Fruit fly (Drosophila melanogaster): ENCODE data around the gene CG10749.

CG10749 gene

dm6 chr3L:13007946-13008462 lies 35.7 kb downstream of the CG10749 start (continued):
- no peak for TF ChIP-seq peb (GFP tag; IDR thresholded peaks at IDR 0.05)
- TF ChIP-seq CG12155 (GFP tag; optimal IDR thresholded peaks at IDR 0.05), result no peak
- no peak for TF ChIP-seq CG32767 (GFP tag; IDR thresholded peaks at IDR 0.05)
- no peak for TF ChIP-seq klu (GFP tag; IDR thresholded peaks at IDR 0.05)
- no peak for TF ChIP-seq lilli (GFP tag; optimal IDR thresholded peaks at IDR 0.05)
- TF ChIP-seq CG7745 (tag; optimal IDR thresholded peaks at IDR 0.05), result no peak
- no peak for TF ChIP-seq rib (GFP tag; IDR thresholded peaks at IDR 0.05)
- no peak for TF ChIP-seq dmrt11E (tag; optimal IDR thresholded peaks at IDR 0.05)
- peak; percentile 71 for TF ChIP-seq unc-4 (GFP tag; IDR thresholded peaks at IDR 0.05; ENCODE audit: partially characterized antibody)
- TF ChIP-seq HLHmδ (GFP tag; optimal IDR thresholded peaks at IDR 0.05), result no peak
- TF ChIP-seq bbx (GFP tag; IDR thresholded peaks at IDR 0.05; ENCODE audit: partially characterized antibody), result peak; percentile 80
- no peak for TF ChIP-seq Dip3 (GFP tag; optimal IDR thresholded peaks at IDR 0.05)
- peak; percentile 13 for TF ChIP-seq Sry-δ (GFP tag; optimal IDR thresholded peaks at IDR 0.05)
- no peak for TF ChIP-seq Aef1 (GFP tag; IDR thresholded peaks at IDR 0.05)
- TF ChIP-seq CG12071 (GFP tag; optimal IDR thresholded peaks at IDR 0.05), result no peak
- no peak for TF ChIP-seq CG15479 (GFP tag; optimal IDR thresholded peaks at IDR 0.05)
- no peak for TF ChIP-seq CG14014 (GFP tag; IDR thresholded peaks at IDR 0.05)
- TF ChIP-seq Sin3A (optimal IDR thresholded peaks at IDR 0.05), result no peak
- TF ChIP-seq Hr3 (GFP tag; optimal IDR thresholded peaks at IDR 0.05), result no peak
- no peak for TF ChIP-seq B-H1 (GFP tag; IDR thresholded peaks at IDR 0.05)
- no peak for TF ChIP-seq CG6175 (GFP tag; IDR thresholded peaks at IDR 0.05)
- TF ChIP-seq insv (GFP tag; optimal IDR thresholded peaks at IDR 0.05), result no peak
- no peak for TF ChIP-seq CG15514 (GFP tag; optimal IDR thresholded peaks at IDR 0.05)
- TF ChIP-seq kay (GFP tag; optimal IDR thresholded peaks at IDR 0.05), result no peak
- TF ChIP-seq az2 (GFP tag; optimal IDR thresholded peaks at IDR 0.05), result no peak
- no peak for TF ChIP-seq Max (GFP tag; optimal IDR thresholded peaks at IDR 0.05)
- TF ChIP-seq bab2 (GFP tag; optimal IDR thresholded peaks at IDR 0.05), result no peak
- TF ChIP-seq usp (GFP tag; optimal IDR thresholded peaks at IDR 0.05), result no peak
- TF ChIP-seq Opbp (GFP tag; IDR thresholded peaks at IDR 0.05; ENCODE audit: partially characterized antibody), result peak; percentile 20; the same call in 2 of the 3 replicates
- TF ChIP-seq Dbx (GFP tag; IDR thresholded peaks at IDR 0.05), result no peak
- no peak for TF ChIP-seq CG34422 (GFP tag; IDR thresholded peaks at IDR 0.05)
- TF ChIP-seq wdn (GFP tag; IDR thresholded peaks at IDR 0.05), result no peak
- TF ChIP-seq CG17612 (GFP tag; IDR thresholded peaks at IDR 0.05), result no peak
- no peak for TF ChIP-seq CG1832 (GFP tag; optimal IDR thresholded peaks at IDR 0.05)
- no peak for TF ChIP-seq cato (GFP tag; optimal IDR thresholded peaks at IDR 0.05; ENCODE audit: borderline replicate concordance)
- TF ChIP-seq CG3838 (GFP tag; optimal IDR thresholded peaks at IDR 0.05), result no peak
- no peak for TF ChIP-seq wek (GFP tag; optimal IDR thresholded peaks at IDR 0.05)
- no peak for TF ChIP-seq Dek (tag; optimal IDR thresholded peaks at IDR 0.05)
- no peak for TF ChIP-seq vvl (GFP tag; IDR thresholded peaks at IDR 0.05)
- no peak for TF ChIP-seq sens-2 (GFP tag; IDR thresholded peaks at IDR 0.05)
- TF ChIP-seq CG5180 (GFP tag; optimal IDR thresholded peaks at IDR 0.05), result no peak
- TF ChIP-seq row (GFP tag; IDR thresholded peaks at IDR 0.05), result peak; percentile 44; the same call in 2 of the 3 replicates
- TF ChIP-seq B-H2 (GFP tag; optimal IDR thresholded peaks at IDR 0.05), result no peak
- TF ChIP-seq pb (GFP tag; optimal IDR thresholded peaks at IDR 0.05), result no peak
- no peak for TF ChIP-seq nom (GFP tag; optimal IDR thresholded peaks at IDR 0.05)
- TF ChIP-seq D19A (tag; optimal IDR thresholded peaks at IDR 0.05), result peak; percentile 96
- TF ChIP-seq hbn (GFP tag; IDR thresholded peaks at IDR 0.05; ENCODE audit: partially characterized antibody), result no peak; the same call in 1 of the 2 replicates
- no peak for TF ChIP-seq gsb (GFP tag; IDR thresholded peaks at IDR 0.05)
- no peak for TF ChIP-seq dmrt99B (tag; optimal IDR thresholded peaks at IDR 0.05)
- no peak for TF ChIP-seq Drgx (GFP tag; IDR thresholded peaks at IDR 0.05)
- no peak for TF ChIP-seq CG32772 (GFP tag; IDR thresholded peaks at IDR 0.05)
- no peak for TF ChIP-seq Jarid2 (GFP tag; optimal IDR thresholded peaks at IDR 0.05)
